Worm (Caenorhabditis elegans) whole organism, L2 larva: ENCODE data around the gene sel-13.

Experiments used
- C34F6.9 ChIP-seq: fragments of 150-350 bp; optimal IDR thresholded peaks from 2 replicates; lab custom pipeline; 2014; ENCODE audit warnings: missing biosample characterization, missing genetic modification characterization
- F13H6.1 ChIP-seq: sonication (generic microtip); optimal IDR thresholded peaks from 2 replicates; lab custom pipeline; 2016; ENCODE audit warnings: missing genetic modification characterization, missing compliant biosample characterization
- Y55F3AM.14 ChIP-seq: fragments of 200-800 bp; sonication (Bioruptor generic); optimal IDR thresholded peaks from 2 replicates; lab custom pipeline; 2018; ENCODE audit warnings: mild to moderate bottlenecking, missing genetic modification characterization, missing compliant biosample characterization
- ZK546.5 ChIP-seq: sonication (generic microtip); optimal IDR thresholded peaks from 2 replicates; lab custom pipeline; 2017; ENCODE audit warnings: missing biosample characterization, missing genetic modification characterization
- alr-1 ChIP-seq: fragments of 150-350 bp; optimal IDR thresholded peaks from 2 replicates; lab custom pipeline; 2014; ENCODE audit warnings: missing biosample characterization, missing genetic modification characterization
- ama-1 ChIP-seq: fragments of 150-350 bp; optimal IDR thresholded peaks from 2 replicates; lab custom pipeline; 2018; ENCODE audit warnings: inconsistent platforms
- blmp-1 ChIP-seq: sonication (generic microtip); optimal IDR thresholded peaks from 2 replicates; lab custom pipeline; 2017; ENCODE audit warnings: missing genetic modification characterization, mild to moderate bottlenecking, missing compliant biosample characterization, antibody characterized with exemption, moderate library complexity; ENCODE audit not compliant: insufficient read depth
- ceh-82 ChIP-seq: fragments of 150-350 bp; optimal IDR thresholded peaks from 2 replicates; lab custom pipeline; 2014; ENCODE audit warnings: missing biosample characterization, missing genetic modification characterization
- crh-2 ChIP-seq: sonication (generic microtip); optimal IDR thresholded peaks from 2 replicates; lab custom pipeline; 2017; ENCODE audit warnings: missing biosample characterization, missing genetic modification characterization
- dmd-4 ChIP-seq: sonication (generic microtip); optimal IDR thresholded peaks from 2 replicates; lab custom pipeline; 2017; ENCODE audit warnings: missing biosample characterization, missing genetic modification characterization
- elt-1 ChIP-seq: fragments of 150-350 bp; optimal IDR thresholded peaks from 2 replicates; lab custom pipeline; 2014; ENCODE audit warnings: missing biosample characterization, missing genetic modification characterization
- elt-3 ChIP-seq: sonication (generic microtip); optimal IDR thresholded peaks from 2 replicates; lab custom pipeline; 2017; ENCODE audit warnings: missing biosample characterization, missing genetic modification characterization
- fos-1 ChIP-seq: fragments of 150-350 bp; optimal IDR thresholded peaks from 2 replicates; lab custom pipeline; 2014; ENCODE audit warnings: missing biosample characterization, missing genetic modification characterization
- gmeb-1 ChIP-seq: fragments of 150-350 bp; optimal IDR thresholded peaks from 2 replicates; lab custom pipeline; 2014; ENCODE audit warnings: missing biosample characterization, missing genetic modification characterization
- lin-11 ChIP-seq: fragments of 150-350 bp; sonication (generic microtip); optimal IDR thresholded peaks from 2 replicates; lab custom pipeline; 2014; ENCODE audit warnings: missing biosample characterization, missing genetic modification characterization, inconsistent platforms, mixed read lengths
- lin-13 ChIP-seq: fragments of 150-350 bp; optimal IDR thresholded peaks from 2 replicates; lab custom pipeline; 2014; ENCODE audit warnings: missing biosample characterization, missing genetic modification reagents, missing genetic modification characterization
- lin-39 ChIP-seq: fragments of 150-350 bp; optimal IDR thresholded peaks from 2 replicates; lab custom pipeline; 2014; ENCODE audit warnings: missing biosample characterization, missing genetic modification reagents, missing genetic modification characterization
- lsy-2 ChIP-seq, 2 experiments: fragments of 150-350 bp in 1 of 2; sonication (generic microtip) in 1 of 2; optimal IDR thresholded peaks; 2 replicates each; lab custom pipeline; 2014 to 2017; ENCODE audit warnings: missing biosample characterization in 2 of 2, missing genetic modification characterization in 2 of 2
- mbf-1 ChIP-seq: sonication (generic microtip); optimal IDR thresholded peaks from 2 replicates; lab custom pipeline; 2017; ENCODE audit warnings: missing biosample characterization, missing genetic modification characterization
- mdl-1 ChIP-seq, 2 experiments: fragments of 150-350 bp in 1 of 2; sonication (generic microtip) in 1 of 2; optimal IDR thresholded peaks; 2 replicates each; lab custom pipeline; 2017; ENCODE audit warnings: missing biosample characterization in 2 of 2, missing genetic modification characterization in 2 of 2
- nhr-10 ChIP-seq: sonication (generic microtip); optimal IDR thresholded peaks from 2 replicates; lab custom pipeline; 2017; ENCODE audit warnings: missing biosample characterization, missing genetic modification characterization
- nhr-11 ChIP-seq: fragments of 150-350 bp; optimal IDR thresholded peaks from 2 replicates; lab custom pipeline; 2014; ENCODE audit warnings: missing biosample characterization, missing genetic modification characterization
- nhr-129 ChIP-seq: fragments of 150-350 bp; optimal IDR thresholded peaks from 2 replicates; lab custom pipeline; 2014; ENCODE audit warnings: missing biosample characterization, missing genetic modification characterization
- nhr-21 ChIP-seq: fragments of 150-350 bp; optimal IDR thresholded peaks from 2 replicates; lab custom pipeline; 2014; ENCODE audit warnings: missing biosample characterization, missing genetic modification characterization
- nhr-6 ChIP-seq: fragments of 150-350 bp; optimal IDR thresholded peaks from 2 replicates; lab custom pipeline; 2014; ENCODE audit warnings: missing biosample characterization, missing genetic modification characterization
- nhr-77 ChIP-seq: fragments of 150-350 bp; optimal IDR thresholded peaks from 2 replicates; lab custom pipeline; 2014; ENCODE audit warnings: missing biosample characterization, missing genetic modification characterization
- peb-1 ChIP-seq: fragments of 150-350 bp; optimal IDR thresholded peaks from 2 replicates; lab custom pipeline; 2014; ENCODE audit warnings: missing biosample characterization, missing genetic modification characterization
- sem-4 ChIP-seq: fragments of 150-350 bp; optimal IDR thresholded peaks from 2 replicates; lab custom pipeline; 2014; ENCODE audit warnings: missing biosample characterization, missing genetic modification reagents, missing genetic modification characterization
- skn-1 ChIP-seq: sonication (generic microtip); optimal IDR thresholded peaks from 2 replicates; lab custom pipeline; 2017; ENCODE audit warnings: missing biosample characterization, missing genetic modification characterization
- sma-3 ChIP-seq: sonication (generic microtip); optimal IDR thresholded peaks from 2 replicates; lab custom pipeline; 2016; ENCODE audit warnings: missing genetic modification reagents, missing genetic modification characterization, missing compliant biosample characterization
- sma-9 ChIP-seq, 2 experiments: fragments of 150-350 bp in 1 of 2; sonication (generic microtip) in 1 of 2; optimal IDR thresholded peaks; 2 replicates each; lab custom pipeline; 2014 to 2016; ENCODE audit warnings: missing genetic modification characterization in 2 of 2, mild to moderate bottlenecking in 1 of 2, missing biosample characterization in 1 of 2, missing compliant biosample characterization in 1 of 2, missing genetic modification reagents in 1 of 2, moderate library complexity in 1 of 2
- snpc-4 ChIP-seq: fragments of 150-350 bp; optimal IDR thresholded peaks from 2 replicates; lab custom pipeline; 2014; ENCODE audit warnings: missing biosample characterization, missing genetic modification characterization
- unc-39 ChIP-seq: fragments of 150-350 bp; optimal IDR thresholded peaks from 2 replicates; lab custom pipeline; 2014; ENCODE audit warnings: missing biosample characterization, missing genetic modification characterization
- unc-55 ChIP-seq: fragments of 150-350 bp; sonication (generic microtip); optimal IDR thresholded peaks from 3 replicates; lab custom pipeline; 2014; ENCODE audit warnings: missing biosample characterization, missing genetic modification reagents, missing genetic modification characterization
- unc-62 ChIP-seq: fragments of 150-350 bp; optimal IDR thresholded peaks from 2 replicates; lab custom pipeline; 2014; ENCODE audit warnings: missing biosample characterization, missing genetic modification reagents, missing genetic modification characterization
- zag-1 ChIP-seq: fragments of 150-350 bp; optimal IDR thresholded peaks from 2 replicates; lab custom pipeline; 2014; ENCODE audit warnings: missing biosample characterization, missing genetic modification characterization
- ztf-1 ChIP-seq: fragments of 200-800 bp; sonication (Bioruptor generic); conservative IDR thresholded peaks from 2 replicates; pipeline ENCODE4 v1.3.6; 2022; ENCODE audit warnings: missing genetic modification characterization, missing compliant biosample characterization
- ztf-11 ChIP-seq: sonication (generic microtip); optimal IDR thresholded peaks from 2 replicates; lab custom pipeline; 2017; ENCODE audit warnings: missing biosample characterization, missing genetic modification characterization
- ztf-4 ChIP-seq: fragments of 150-350 bp; optimal IDR thresholded peaks from 2 replicates; lab custom pipeline; 2014; ENCODE audit warnings: missing biosample characterization, missing genetic modification characterization

sel-13 gene

DNA sequence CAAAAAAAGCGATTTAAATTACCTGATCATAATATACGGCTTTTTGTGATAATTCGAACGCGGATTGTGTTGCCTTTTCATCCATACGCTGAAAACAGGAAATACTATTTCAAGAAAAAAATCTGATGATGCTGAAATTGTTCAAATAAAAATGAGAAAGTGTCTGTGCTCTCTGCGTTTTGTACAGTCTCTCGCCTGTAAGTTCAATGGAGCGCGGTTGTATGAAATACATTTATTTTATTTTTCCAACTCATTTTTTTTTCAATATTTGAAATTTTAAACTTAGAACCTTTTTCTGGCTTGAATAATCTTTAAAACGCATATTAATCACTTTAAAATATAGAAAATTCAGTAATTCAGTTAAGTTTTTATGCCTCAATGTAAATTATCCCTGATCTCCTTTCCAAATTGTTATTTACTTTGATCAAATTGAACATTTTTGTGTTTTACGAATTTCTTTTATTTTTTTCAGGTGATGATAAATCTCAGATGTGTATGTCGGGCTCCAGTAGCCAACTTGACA lies 4.0 kb upstream of the sel-13 start, which contains the start of the genes clp-2 and mrpl-16:
clp-2 (minus strand) TSS at position 94 of the 523 bp plus-strand sequence.
mrpl-16 (plus strand) TSS at position 473 of the 523 bp plus-strand sequence.
- peak; percentile 58 for TF ChIP-seq C34F6.9
- no peak for TF ChIP-seq snpc-4
- peak; percentile 12 for TF ChIP-seq crh-2
- TF ChIP-seq unc-55 (GFP tag; lab: Kevin White, UChicago), result peak; percentile 59
- TF ChIP-seq nhr-77 (tag; lab: Kevin White, UChicago), result no peak
- no peak for TF ChIP-seq unc-62
- peak in 1 of 2 experiments; percentile 59 for TF ChIP-seq lsy-2 (tag; optimal IDR thresholded peaks at IDR 0.05; lab: Kevin White, UChicago)
- TF ChIP-seq, all 48 proteins: peak for 4

DNA sequence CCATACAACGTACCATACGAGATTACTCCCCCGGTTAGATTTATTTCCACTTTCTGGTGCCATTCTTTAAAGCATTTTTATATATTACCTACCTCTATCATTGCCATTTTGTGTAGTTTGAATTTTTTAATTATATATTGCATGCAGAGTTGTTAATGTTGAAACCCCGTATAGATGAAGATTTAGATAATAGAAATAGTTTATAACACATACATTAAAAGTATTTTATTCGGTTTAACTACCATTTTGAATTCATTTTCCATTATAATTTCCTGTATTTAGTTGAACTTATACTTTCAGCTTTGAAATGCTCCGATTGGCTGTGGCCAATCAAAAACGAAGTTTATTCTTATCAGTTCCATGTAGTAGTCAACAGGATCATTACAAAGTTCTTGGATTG lies 2.2 kb downstream of the sel-13 start, which contains the start of gene dnj-18:
dnj-18 (plus strand) TSS at position 301 of the 400 bp plus-strand sequence.
- TF ChIP-seq ztf-1 (GFP tag; lab: Robert Waterston, UW) (no peak), dmd-4 (tag; lab: Kevin White, UChicago) (no peak), ZK546.5 (tag; lab: Kevin White, UChicago) (no peak), ztf-11 (tag; lab: Kevin White, UChicago) (no peak), elt-1 (tag; lab: Kevin White, UChicago) (no peak)
- TF ChIP-seq, all 48 proteins: peak for 0

DNA sequence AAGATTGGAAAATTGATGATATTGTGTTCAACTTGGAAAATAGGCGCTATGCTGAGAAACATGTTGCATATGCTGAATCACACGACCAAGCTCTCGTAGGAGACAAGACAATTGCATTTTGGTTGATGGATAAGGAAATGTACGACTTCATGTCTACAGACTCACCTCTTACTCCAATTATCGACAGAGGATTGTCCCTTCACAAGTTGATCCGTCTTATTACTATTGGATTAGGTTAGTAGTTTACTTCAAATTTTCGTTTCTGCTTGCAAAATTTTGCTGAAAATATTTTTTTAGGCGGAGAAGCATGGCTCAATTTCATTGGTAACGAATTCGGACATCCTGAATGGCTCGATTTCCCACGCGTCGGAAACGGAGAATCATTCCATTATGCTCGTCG lies 3.1 kb downstream of the sel-13 start:
- no peak for TF ChIP-seq lin-11
- TF ChIP-seq skn-1, result no peak
- TF ChIP-seq zag-1 (tag; lab: Kevin White, UChicago), result no peak
- TF ChIP-seq ztf-1 (GFP tag; lab: Robert Waterston, UW), result no peak
- no peak for TF ChIP-seq peb-1 (tag; lab: Kevin White, UChicago)
- no peak for TF ChIP-seq nhr-77 (tag; lab: Kevin White, UChicago)

DNA sequence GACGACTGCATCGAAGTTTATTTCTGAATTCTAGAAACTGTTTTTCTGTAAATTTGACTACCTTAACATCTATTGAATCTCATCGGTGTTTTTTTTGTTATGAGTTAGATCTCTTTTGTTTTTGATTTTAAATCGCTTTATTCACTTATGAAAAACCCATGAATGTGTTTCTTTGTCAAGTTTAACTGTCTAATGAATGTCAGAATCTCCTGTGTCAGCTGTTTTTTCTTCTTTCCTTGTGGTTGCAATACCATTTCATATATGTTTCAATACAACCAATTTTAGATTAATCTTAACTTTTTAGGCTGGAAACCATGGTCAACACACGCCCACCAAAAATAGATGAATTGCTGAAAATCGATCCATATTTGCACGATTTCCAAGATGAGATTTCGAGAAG lies 5.0 kb downstream of the sel-13 start, which contains the start of gene T04A8.7:
T04A8.7 (plus strand) TSS at position 301 of the 400 bp plus-strand sequence.
- TF ChIP-seq elt-3 (tag; lab: Kevin White, UChicago) (no peak), skn-1 (no peak), gmeb-1 (no peak), ZK546.5 (tag; lab: Kevin White, UChicago) (no peak)

DNA sequence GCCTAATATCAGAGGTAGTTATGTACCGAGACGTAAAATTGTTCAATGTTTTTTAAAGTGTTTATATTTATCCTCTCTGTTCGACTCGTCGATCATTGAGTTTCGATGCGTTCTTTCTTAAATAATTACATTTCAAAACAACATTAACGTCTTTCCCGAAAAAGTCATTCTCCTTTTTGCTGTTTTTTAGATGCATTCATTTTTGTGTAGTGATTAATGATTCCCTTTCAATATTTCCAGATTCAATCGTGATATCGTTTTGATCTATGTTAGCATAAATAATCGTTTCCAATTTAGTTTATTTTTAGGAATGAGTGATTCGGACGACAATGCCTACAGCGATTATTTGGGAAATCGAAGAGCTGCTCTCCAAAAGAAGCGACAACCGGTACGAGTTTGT lies 6.3 kb downstream of the sel-13 start, which contains the start of gene T04A8.8:
T04A8.8 (plus strand) TSS at position 301 of the 400 bp plus-strand sequence.
- TF ChIP-seq fos-1 (tag; lab: Kevin White, UChicago) (no peak), alr-1 (tag; lab: Kevin White, UChicago) (no peak), ztf-4 (no peak), sem-4 (no peak), unc-55 (GFP tag; lab: Kevin White, UChicago) (no peak), lin-13 (no peak), sma-3 (GFP tag; lab: Kevin White, UChicago) (no peak), nhr-10 (no peak), gmeb-1 (no peak), dmd-4 (tag; lab: Kevin White, UChicago) (no peak), nhr-77 (tag; lab: Kevin White, UChicago) (no peak), sma-9 (GFP tag; optimal IDR thresholded peaks at IDR 0.05; lab: Kevin White, UChicago) (no peak), sma-9 (tag; optimal IDR thresholded peaks at IDR 0.05; lab: Kevin White, UChicago) (no peak), ZK546.5 (tag; lab: Kevin White, UChicago) (no peak), mdl-1 (tag; optimal IDR thresholded peaks at IDR 0.05; lab: Kevin White, UChicago) (no peak), F13H6.1 (tag; lab: Kevin White, UChicago) (no peak)

DNA sequence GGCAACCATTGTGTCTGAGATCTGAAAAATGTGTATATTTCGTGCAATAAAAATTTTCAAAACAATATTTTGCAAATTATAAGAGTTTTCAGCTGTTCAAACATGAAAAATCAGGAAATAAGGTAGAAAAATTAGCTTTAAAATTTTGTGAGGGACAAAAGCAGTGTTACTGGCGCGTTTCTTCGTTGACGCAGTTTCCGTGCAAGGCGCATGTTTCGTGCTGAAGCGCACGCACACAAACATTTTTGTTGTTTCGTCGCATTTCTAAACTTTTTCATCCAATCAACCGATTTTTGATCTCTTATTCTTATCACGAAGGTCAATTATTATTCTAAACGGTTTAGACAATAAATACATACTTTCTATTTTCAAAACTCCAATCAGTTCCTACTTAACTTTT lies 6.7 kb downstream of the sel-13 start, which contains the start of gene nifk-1:
nifk-1 (minus strand) TSS at position 27 of the 400 bp plus-strand sequence.
- TF ChIP-seq gmeb-1 (peak; percentile 76), unc-55 (GFP tag; lab: Kevin White, UChicago) (peak; percentile 77), ztf-11 (tag; lab: Kevin White, UChicago) (no peak), elt-3 (tag; lab: Kevin White, UChicago) (no peak), lin-39 (tag; lab: Kevin White, UChicago) (no peak), Y55F3AM.14 (no peak), lin-11 (peak; percentile 28), nhr-11 (tag; lab: Kevin White, UChicago) (no peak), C34F6.9 (peak; percentile 86), blmp-1 (peak; percentile 37), nhr-21 (tag; lab: Kevin White, UChicago) (peak; percentile 21), nhr-6 (tag; lab: Kevin White, UChicago) (no peak), unc-39 (tag; lab: Kevin White, UChicago) (no peak), F13H6.1 (tag; lab: Kevin White, UChicago) (peak; percentile 50), alr-1 (tag; lab: Kevin White, UChicago) (no peak), ceh-82 (tag; lab: Kevin White, UChicago) (no peak), ztf-4 (no peak), peb-1 (tag; lab: Kevin White, UChicago) (no peak), ama-1 (lab: Kevin White, UChicago) (no peak), nhr-77 (tag; lab: Kevin White, UChicago) (no peak), sma-3 (GFP tag; lab: Kevin White, UChicago) (peak; percentile 58), ztf-1 (GFP tag; lab: Robert Waterston, UW) (no peak), lsy-2 (tag; optimal IDR thresholded peaks at IDR 0.05; lab: Kevin White, UChicago) (peak; percentile 9 to 87), mbf-1 (tag; lab: Kevin White, UChicago) (no peak), zag-1 (tag; lab: Kevin White, UChicago) (no peak), nhr-129 (peak; percentile 79), sem-4 (peak; percentile 10)
